Worm (Caenorhabditis elegans): Measurements from ENCODE around the gene C13F10.8.

C13F10.8 gene

ce11 chrV:7216016-7216415 is 4.8 kb downstream of the C13F10.8 start:
- TF ChIP-seq cog-1 (tag; optimal IDR thresholded peaks at IDR 0.05), result no peak
- no peak for TF ChIP-seq ztf-23 (GFP tag; IDR thresholded peaks at IDR 0.05)
- TF ChIP-seq tab-1 (GFP tag; IDR thresholded peaks at IDR 0.05), result no peak
- TF ChIP-seq T22C8.4 (GFP tag; IDR thresholded peaks at IDR 0.05), result no peak
- no peak for TF ChIP-seq klf-2 (GFP tag; conservative IDR thresholded peaks at IDR 0.05)
- TF ChIP-seq ref-1 (GFP tag; conservative IDR thresholded peaks at IDR 0.05), result no peak
- no peak for TF ChIP-seq flt-1 (GFP tag; IDR thresholded peaks at IDR 0.05)
- TF ChIP-seq med-1 (GFP tag; optimal IDR thresholded peaks at IDR 0.05; ENCODE audit: insufficient read depth), result no peak
- TF ChIP-seq ztf-29 (GFP tag; IDR thresholded peaks at IDR 0.05), result no peak

- no peak for TF ChIP-seq ztf-23 (GFP tag; IDR thresholded peaks at IDR 0.05)
These were observed 6.0 kb downstream of the C13F10.8 start, which contains the start of gene soap-1 for ce11 chrV:7214802-7215201. TSS of gene soap-1 (minus strand) at chrV:7214902.

- TF ChIP-seq ztf-23 (GFP tag; IDR thresholded peaks at IDR 0.05), result no peak
- no peak for TF ChIP-seq flt-1 (GFP tag; IDR thresholded peaks at IDR 0.05)
- TF ChIP-seq med-1 (GFP tag; optimal IDR thresholded peaks at IDR 0.05; ENCODE audit: insufficient read depth), result no peak
These were observed 11.8 kb downstream of the C13F10.8 start for ce11 chrV:7209001-7209400.

- TF ChIP-seq ztf-23 (GFP tag; IDR thresholded peaks at IDR 0.05), result no peak
- no peak for TF ChIP-seq ztf-29 (GFP tag; IDR thresholded peaks at IDR 0.05)
- no peak for TF ChIP-seq cog-1 (tag; optimal IDR thresholded peaks at IDR 0.05)
- TF ChIP-seq T22C8.4 (GFP tag; IDR thresholded peaks at IDR 0.05), result no peak
- TF ChIP-seq klf-2 (GFP tag; conservative IDR thresholded peaks at IDR 0.05), result no peak
These were observed 19.5 kb downstream of the C13F10.8 start for ce11 chrV:7201353-7201752.

ce11 chrV:7199932-7200331 is 20.9 kb downstream of the C13F10.8 start, which contains the start of gene F09G2.1:
TSS of gene F09G2.1 (plus strand) at chrV:7200232.
- TF ChIP-seq flt-1 (GFP tag; IDR thresholded peaks at IDR 0.05) (no peak), ztf-23 (GFP tag; IDR thresholded peaks at IDR 0.05) (no peak), cog-1 (tag; optimal IDR thresholded peaks at IDR 0.05) (no peak), ztf-29 (GFP tag; IDR thresholded peaks at IDR 0.05) (no peak), med-1 (GFP tag; optimal IDR thresholded peaks at IDR 0.05; ENCODE audit: insufficient read depth) (no peak), ref-1 (GFP tag; conservative IDR thresholded peaks at IDR 0.05) (no peak), klf-2 (GFP tag; conservative IDR thresholded peaks at IDR 0.05) (no peak), T22C8.4 (GFP tag; IDR thresholded peaks at IDR 0.05) (no peak), tab-1 (GFP tag; IDR thresholded peaks at IDR 0.05) (no peak)

- TF ChIP-seq flt-1 (GFP tag; IDR thresholded peaks at IDR 0.05), result no peak
- TF ChIP-seq ztf-23 (GFP tag; IDR thresholded peaks at IDR 0.05), result no peak
- no peak for TF ChIP-seq tab-1 (GFP tag; IDR thresholded peaks at IDR 0.05)
- no peak for TF ChIP-seq klf-2 (GFP tag; conservative IDR thresholded peaks at IDR 0.05)
- TF ChIP-seq T22C8.4 (GFP tag; IDR thresholded peaks at IDR 0.05), result no peak
- no peak for TF ChIP-seq cog-1 (tag; optimal IDR thresholded peaks at IDR 0.05)
- no peak for TF ChIP-seq ztf-29 (GFP tag; IDR thresholded peaks at IDR 0.05)
- TF ChIP-seq ref-1 (GFP tag; conservative IDR thresholded peaks at IDR 0.05), result no peak
- no peak for TF ChIP-seq med-1 (GFP tag; optimal IDR thresholded peaks at IDR 0.05; ENCODE audit: insufficient read depth)
These were observed 21.7 kb downstream of the C13F10.8 start for ce11 chrV:7199077-7199476.

- no peak for TF ChIP-seq cog-1 (tag; optimal IDR thresholded peaks at IDR 0.05)
- no peak for TF ChIP-seq klf-2 (GFP tag; conservative IDR thresholded peaks at IDR 0.05)
- TF ChIP-seq ref-1 (GFP tag; conservative IDR thresholded peaks at IDR 0.05), result no peak
- no peak for TF ChIP-seq tab-1 (GFP tag; IDR thresholded peaks at IDR 0.05)
- no peak for TF ChIP-seq T22C8.4 (GFP tag; IDR thresholded peaks at IDR 0.05)
- no peak for TF ChIP-seq flt-1 (GFP tag; IDR thresholded peaks at IDR 0.05)
- no peak for TF ChIP-seq med-1 (GFP tag; optimal IDR thresholded peaks at IDR 0.05; ENCODE audit: insufficient read depth)
- TF ChIP-seq ztf-29 (GFP tag; IDR thresholded peaks at IDR 0.05), result no peak
These were observed 22.4 kb downstream of the C13F10.8 start for ce11 chrV:7198403-7198802.

ce11 chrV:7197036-7197435 is 23.8 kb downstream of the C13F10.8 start:
- no peak for TF ChIP-seq ztf-23 (GFP tag; IDR thresholded peaks at IDR 0.05)
- no peak for TF ChIP-seq cog-1 (tag; optimal IDR thresholded peaks at IDR 0.05)
- TF ChIP-seq med-1 (GFP tag; optimal IDR thresholded peaks at IDR 0.05; ENCODE audit: insufficient read depth), result no peak
- no peak for TF ChIP-seq ztf-29 (GFP tag; IDR thresholded peaks at IDR 0.05)
- no peak for TF ChIP-seq flt-1 (GFP tag; IDR thresholded peaks at IDR 0.05)
- no peak for TF ChIP-seq ref-1 (GFP tag; conservative IDR thresholded peaks at IDR 0.05)
- no peak for TF ChIP-seq T22C8.4 (GFP tag; IDR thresholded peaks at IDR 0.05)
- no peak for TF ChIP-seq tab-1 (GFP tag; IDR thresholded peaks at IDR 0.05)
- TF ChIP-seq klf-2 (GFP tag; conservative IDR thresholded peaks at IDR 0.05), result no peak

- TF ChIP-seq cog-1 (tag; optimal IDR thresholded peaks at IDR 0.05) (peak; percentile 43), tab-1 (GFP tag; IDR thresholded peaks at IDR 0.05) (no peak), T22C8.4 (GFP tag; IDR thresholded peaks at IDR 0.05) (no peak), ztf-23 (GFP tag; IDR thresholded peaks at IDR 0.05) (no peak), med-1 (GFP tag; optimal IDR thresholded peaks at IDR 0.05; ENCODE audit: insufficient read depth) (no peak), flt-1 (GFP tag; IDR thresholded peaks at IDR 0.05) (peak; percentile 72), ztf-29 (GFP tag; IDR thresholded peaks at IDR 0.05) (no peak)
These were observed 24.3 kb downstream of the C13F10.8 start, which contains the start of gene F09G2.2 for ce11 chrV:7196498-7196966. TSS of gene F09G2.2 (plus strand) at chrV:7196916.

ce11 chrV:7196037-7196436 is 24.8 kb downstream of the C13F10.8 start, which contains the start of gene attf-2:
TSS of gene attf-2 (minus strand) at chrV:7196137.
- TF ChIP-seq ref-1 (GFP tag; conservative IDR thresholded peaks at IDR 0.05) (no peak), T22C8.4 (GFP tag; IDR thresholded peaks at IDR 0.05) (no peak), klf-2 (GFP tag; conservative IDR thresholded peaks at IDR 0.05) (no peak), ztf-29 (GFP tag; IDR thresholded peaks at IDR 0.05) (no peak), flt-1 (GFP tag; IDR thresholded peaks at IDR 0.05) (no peak), cog-1 (tag; optimal IDR thresholded peaks at IDR 0.05) (no peak), med-1 (GFP tag; optimal IDR thresholded peaks at IDR 0.05; ENCODE audit: insufficient read depth) (no peak), tab-1 (GFP tag; IDR thresholded peaks at IDR 0.05) (no peak), ztf-23 (GFP tag; IDR thresholded peaks at IDR 0.05) (no peak)

Data from whole organism, midembryonic.